Worm (Caenorhabditis elegans) whole organism, late embryonic: ENCODE measurements around the gene F53E10.1.

Experiments used
- C08G9.2 ChIP-seq: sonication (generic microtip); optimal IDR thresholded peaks from 2 replicates; lab custom pipeline; 2016; ENCODE audit warnings: mild to moderate bottlenecking, missing genetic modification characterization, moderate library complexity, missing compliant biosample characterization
- C38D4.7 ChIP-seq: fragments of 200-800 bp; sonication (Bioruptor generic); optimal IDR thresholded peaks from 2 replicates; lab custom pipeline; 2018; ENCODE audit warnings: mild to moderate bottlenecking, missing genetic modification characterization, moderate library complexity, missing compliant biosample characterization
- K09A11.1 ChIP-seq: sonication (generic microtip); optimal IDR thresholded peaks from 2 replicates; lab custom pipeline; 2017; ENCODE audit warnings: antibody characterized with exemption, mild to moderate bottlenecking, missing genetic modification characterization, missing compliant biosample characterization; ENCODE audit not compliant: insufficient read depth
- T23F11.4 ChIP-seq: fragments of 200-800 bp; sonication (Bioruptor generic); optimal IDR thresholded peaks from 2 replicates; lab custom pipeline; 2018; ENCODE audit warnings: mild to moderate bottlenecking, missing genetic modification characterization, missing compliant biosample characterization
- ama-1 ChIP-seq: fragments of 150-350 bp; optimal IDR thresholded peaks from 2 replicates; lab custom pipeline; 2014
- ceh-19 ChIP-seq: fragments of 200-800 bp; sonication (Bioruptor generic); optimal IDR thresholded peaks from 2 replicates; lab custom pipeline; 2018; ENCODE audit warnings: mild to moderate bottlenecking, missing genetic modification characterization, missing compliant biosample characterization
- ceh-22 ChIP-seq: sonication (generic microtip); optimal IDR thresholded peaks from 2 replicates; lab custom pipeline; 2017; ENCODE audit warnings: missing biosample characterization, missing genetic modification characterization
- ceh-24 ChIP-seq: sonication (generic microtip); optimal IDR thresholded peaks from 2 replicates; lab custom pipeline; 2016; ENCODE audit warnings: mild to moderate bottlenecking, missing genetic modification characterization, missing compliant biosample characterization
- ceh-34 ChIP-seq: sonication (generic microtip); optimal IDR thresholded peaks from 2 replicates; lab custom pipeline; 2016; ENCODE audit warnings: mild to moderate bottlenecking, missing genetic modification characterization, missing compliant biosample characterization
- ceh-45 ChIP-seq: fragments of 200-800 bp; sonication (Bioruptor generic); IDR thresholded peaks from 2 replicates; pipeline ENCODE4 v1.3.6; 2022; ENCODE audit warnings: missing genetic modification reagents, missing genetic modification characterization, missing compliant biosample characterization
- ceh-9 ChIP-seq: sonication (generic microtip); optimal IDR thresholded peaks from 2 replicates; lab custom pipeline; 2016; ENCODE audit warnings: mild to moderate bottlenecking, missing genetic modification characterization, inconsistent platforms, missing compliant biosample characterization
- elt-2 ChIP-seq: sonication (generic microtip); optimal IDR thresholded peaks from 2 replicates; lab custom pipeline; 2016; ENCODE audit warnings: missing genetic modification reagents, missing genetic modification characterization, missing compliant biosample characterization
- fax-1 ChIP-seq: sonication (generic microtip); optimal IDR thresholded peaks from 2 replicates; lab custom pipeline; 2016; ENCODE audit warnings: missing genotype, missing genetic modification characterization, missing compliant biosample characterization
- fkh-10 ChIP-seq: fragments of 150-350 bp; optimal IDR thresholded peaks from 2 replicates; lab custom pipeline; 2014; ENCODE audit warnings: missing biosample characterization, missing genetic modification reagents, missing genetic modification characterization
- fkh-6 ChIP-seq: sonication (generic microtip); optimal IDR thresholded peaks from 2 replicates; lab custom pipeline; 2016; ENCODE audit warnings: missing genetic modification characterization, missing compliant biosample characterization
- gmeb-2 ChIP-seq: sonication (generic microtip); optimal IDR thresholded peaks from 2 replicates; lab custom pipeline; 2016; ENCODE audit warnings: missing genetic modification characterization, inconsistent platforms, missing compliant biosample characterization
- hlh-13 ChIP-seq: fragments of 200-800 bp; sonication (Bioruptor generic); optimal IDR thresholded peaks from 2 replicates; lab custom pipeline; 2018; ENCODE audit warnings: mild to moderate bottlenecking, missing genetic modification characterization, missing compliant biosample characterization
- hlh-15 ChIP-seq: sonication (generic microtip); optimal IDR thresholded peaks from 2 replicates; lab custom pipeline; 2016; ENCODE audit warnings: missing genetic modification characterization, missing compliant biosample characterization
- lim-6 ChIP-seq: sonication (generic microtip); optimal IDR thresholded peaks from 2 replicates; lab custom pipeline; 2016; ENCODE audit warnings: missing genetic modification characterization, missing compliant biosample characterization
- madf-2 ChIP-seq: sonication (generic microtip); optimal IDR thresholded peaks from 2 replicates; lab custom pipeline; 2017; ENCODE audit warnings: missing genetic modification characterization, missing compliant biosample characterization
- nfya-1 ChIP-seq: sonication (generic microtip); optimal IDR thresholded peaks from 2 replicates; lab custom pipeline; 2017; ENCODE audit warnings: missing genetic modification characterization, mild to moderate bottlenecking, missing compliant biosample characterization, antibody characterized with exemption, moderate library complexity
- nhr-11 ChIP-seq: fragments of 150-350 bp; optimal IDR thresholded peaks from 2 replicates; lab custom pipeline; 2014; ENCODE audit warnings: missing biosample characterization, missing genetic modification characterization
- odd-2 ChIP-seq: sonication (generic microtip); optimal IDR thresholded peaks from 2 replicates; lab custom pipeline; 2017; ENCODE audit warnings: antibody characterized with exemption, mild to moderate bottlenecking, missing genetic modification characterization, missing compliant biosample characterization
- pag-3 ChIP-seq: sonication (generic microtip); optimal IDR thresholded peaks from 2 replicates; lab custom pipeline; 2016; ENCODE audit warnings: missing compliant biosample characterization, missing genetic modification characterization, borderline replicate concordance
- pros-1 ChIP-seq: fragments of 150-350 bp; optimal IDR thresholded peaks from 2 replicates; lab custom pipeline; 2014; ENCODE audit warnings: missing biosample characterization, missing genetic modification reagents, missing genetic modification characterization
- ref-2 ChIP-seq: sonication (generic microtip); optimal IDR thresholded peaks from 2 replicates; lab custom pipeline; 2016; ENCODE audit warnings: missing genetic modification characterization, missing compliant biosample characterization
- rnt-1 ChIP-seq: sonication (generic microtip); optimal IDR thresholded peaks from 2 replicates; lab custom pipeline; 2016; ENCODE audit warnings: missing genetic modification characterization, missing compliant biosample characterization
- sdc-2 ChIP-seq: sonication (generic microtip); optimal IDR thresholded peaks from 2 replicates; lab custom pipeline; 2016; ENCODE audit warnings: missing genotype, missing genetic modification characterization, missing compliant biosample characterization
- sox-4 ChIP-seq: sonication (generic microtip); optimal IDR thresholded peaks from 2 replicates; lab custom pipeline; 2017; ENCODE audit warnings: mild to moderate bottlenecking, missing genetic modification characterization, inconsistent platforms, missing compliant biosample characterization
- tbx-2 ChIP-seq: sonication (generic microtip); optimal IDR thresholded peaks from 2 replicates; lab custom pipeline; 2016; ENCODE audit warnings: missing genetic modification characterization, missing compliant biosample characterization
- ttx-3 ChIP-seq: sonication (generic microtip); optimal IDR thresholded peaks from 2 replicates; lab custom pipeline; 2016; ENCODE audit warnings: missing genetic modification reagents, missing genetic modification characterization, missing compliant biosample characterization
- unc-42 ChIP-seq: sonication (generic microtip); optimal IDR thresholded peaks from 2 replicates; lab custom pipeline; 2016; ENCODE audit warnings: missing genotype, missing genetic modification characterization, missing compliant biosample characterization
- zip-5 ChIP-seq: sonication (generic microtip); optimal IDR thresholded peaks from 2 replicates; lab custom pipeline; 2016; ENCODE audit warnings: missing genetic modification characterization, missing compliant biosample characterization

F53E10.1 gene

DNA sequence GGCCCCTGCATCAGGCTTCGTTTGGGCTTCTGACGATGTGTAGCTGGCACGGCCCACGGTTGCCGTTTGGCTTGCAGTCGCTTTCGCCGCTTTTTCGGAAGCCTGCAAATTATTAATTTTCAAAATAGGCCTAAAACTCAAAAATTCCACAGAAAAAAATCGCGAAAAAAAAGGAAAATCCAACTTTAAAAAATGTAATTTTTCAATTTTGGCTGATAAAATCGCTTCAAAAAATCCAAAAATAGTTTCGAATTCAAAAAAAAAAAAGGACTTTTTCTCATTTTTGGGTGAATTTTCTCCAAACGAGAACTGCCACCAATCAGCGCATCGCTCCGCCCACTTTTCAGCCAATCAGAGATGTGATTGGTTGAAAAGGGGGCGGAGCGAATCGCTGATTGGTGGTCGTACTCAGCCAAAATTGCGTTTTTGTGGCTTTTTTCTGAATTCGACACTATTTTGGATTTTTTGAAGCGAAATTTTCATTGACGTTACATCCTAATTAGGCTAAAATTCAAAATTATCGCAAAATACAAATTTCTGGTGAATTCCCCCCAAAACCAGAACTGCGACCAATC lies 32.2 kb downstream of the F53E10.1 start:
- no peak for TF ChIP-seq ceh-22 (tag; lab: Kevin White, UChicago)
- TF ChIP-seq nfya-1 (tag; lab: Kevin White, UChicago), result peak; percentile 79

DNA sequence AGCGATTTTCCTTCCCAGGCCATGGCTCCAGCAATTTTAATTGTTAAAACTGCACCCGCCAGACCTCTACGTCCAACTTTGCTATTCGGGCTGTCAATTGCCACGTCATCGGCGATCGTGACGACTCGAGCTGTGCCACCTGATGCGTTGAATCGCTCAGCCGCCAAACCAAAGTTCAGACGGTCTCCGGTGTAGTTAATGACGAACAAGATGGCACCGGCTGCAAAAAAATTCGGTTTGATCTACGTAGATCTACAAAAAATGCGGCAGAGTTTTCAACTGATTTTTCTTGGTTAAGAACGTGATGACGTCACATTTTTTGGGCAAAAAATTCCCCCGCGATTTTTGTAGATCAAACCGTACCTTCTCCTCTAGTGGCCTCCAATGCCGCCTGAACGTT lies 35.9 kb downstream of the F53E10.1 start:
- no peak for TF ChIP-seq T23F11.4 (GFP tag; lab: Kevin White, UChicago)
- no peak for TF ChIP-seq C08G9.2 (tag; lab: Kevin White, UChicago)

DNA sequence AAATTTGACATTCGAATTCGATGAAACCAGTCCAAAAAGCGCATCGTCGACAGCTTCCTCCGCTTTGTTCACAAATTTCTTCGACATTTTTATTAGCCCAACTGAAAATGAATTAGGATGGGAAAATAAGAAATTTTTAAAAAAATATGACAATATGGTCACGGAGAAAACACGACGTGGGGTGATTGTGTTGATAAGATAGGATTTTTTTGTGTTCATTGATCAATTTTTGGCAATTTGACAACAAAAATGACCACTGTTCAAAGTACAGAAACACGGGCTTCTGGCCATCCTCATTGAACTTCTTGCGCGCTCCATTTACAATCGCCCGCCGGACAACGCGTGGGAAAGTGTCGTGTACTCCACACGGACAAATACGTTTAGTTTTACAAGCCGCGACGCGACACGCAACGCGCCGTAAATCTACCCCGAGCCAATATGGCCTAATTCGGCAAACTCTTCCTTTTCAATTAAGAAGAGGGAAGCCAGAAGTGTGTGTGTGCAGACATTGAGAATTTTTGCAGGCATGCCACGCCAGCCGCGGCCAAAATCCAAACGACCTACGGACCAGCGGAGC lies 37.5 kb downstream of the F53E10.1 start, which contains the start of the genes W02H5.8 and angl-1:
TSS of gene W02H5.8 (minus strand) at position 101 of the 577 bp plus-strand sequence.
TSS of gene angl-1 (plus strand) at position 527 of the 577 bp plus-strand sequence.
- TF ChIP-seq hlh-15 (no peak), tbx-2 (tag; lab: Kevin White, UChicago) (no peak), C38D4.7 (no peak), ref-2 (no peak), ceh-34 (tag; lab: Kevin White, UChicago) (no peak), ceh-24 (tag; lab: Kevin White, UChicago) (no peak), ceh-19 (no peak), madf-2 (no peak), nhr-11 (tag; lab: Kevin White, UChicago) (no peak), ceh-9 (tag; lab: Kevin White, UChicago) (no peak), nfya-1 (tag; lab: Kevin White, UChicago) (no peak), fkh-10 (GFP tag; lab: Kevin White, UChicago) (no peak), pros-1 (tag; lab: Kevin White, UChicago) (no peak)

DNA sequence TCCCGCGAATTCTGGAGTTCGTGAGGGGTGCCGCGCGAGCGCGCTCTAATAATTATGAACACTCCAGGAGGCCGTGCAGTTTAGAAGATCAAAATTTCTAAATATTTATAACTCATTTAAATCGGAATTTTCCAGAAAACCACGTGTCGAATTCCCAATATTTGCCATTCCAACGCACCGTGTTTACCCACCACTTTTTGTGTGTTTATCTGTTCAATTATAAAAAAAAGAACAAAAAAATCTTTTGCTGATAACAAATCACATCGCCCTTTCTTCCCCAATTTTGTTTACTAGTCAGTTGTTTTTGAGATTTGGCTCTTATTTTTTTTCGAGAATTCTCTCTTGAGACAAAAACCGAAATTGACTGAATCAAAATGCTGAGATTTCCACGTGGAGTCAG lies 41.0 kb downstream of the F53E10.1 start:
- TF ChIP-seq K09A11.1 (tag; lab: Kevin White, UChicago), result no peak
- no peak for TF ChIP-seq fax-1
- TF ChIP-seq odd-2 (tag; lab: Kevin White, UChicago), result no peak
- no peak for TF ChIP-seq tbx-2 (tag; lab: Kevin White, UChicago)
- TF ChIP-seq hlh-13, result no peak
- no peak for TF ChIP-seq T23F11.4 (GFP tag; lab: Kevin White, UChicago)
- no peak for TF ChIP-seq unc-42 (tag; lab: Kevin White, UChicago)
- TF ChIP-seq ceh-9 (tag; lab: Kevin White, UChicago), result no peak
- no peak for TF ChIP-seq zip-5 (tag; lab: Kevin White, UChicago)
- no peak for TF ChIP-seq C08G9.2 (tag; lab: Kevin White, UChicago)
- no peak for TF ChIP-seq ref-2
- no peak for TF ChIP-seq sox-4 (tag; lab: Kevin White, UChicago)
- no peak for TF ChIP-seq lim-6 (tag; lab: Kevin White, UChicago)
- no peak for TF ChIP-seq elt-2 (tag; lab: Kevin White, UChicago)
- no peak for TF ChIP-seq gmeb-2 (tag; lab: Kevin White, UChicago)
- TF ChIP-seq ttx-3, result no peak
- no peak for TF ChIP-seq fkh-6 (tag; lab: Kevin White, UChicago)
- no peak for TF ChIP-seq ama-1

DNA sequence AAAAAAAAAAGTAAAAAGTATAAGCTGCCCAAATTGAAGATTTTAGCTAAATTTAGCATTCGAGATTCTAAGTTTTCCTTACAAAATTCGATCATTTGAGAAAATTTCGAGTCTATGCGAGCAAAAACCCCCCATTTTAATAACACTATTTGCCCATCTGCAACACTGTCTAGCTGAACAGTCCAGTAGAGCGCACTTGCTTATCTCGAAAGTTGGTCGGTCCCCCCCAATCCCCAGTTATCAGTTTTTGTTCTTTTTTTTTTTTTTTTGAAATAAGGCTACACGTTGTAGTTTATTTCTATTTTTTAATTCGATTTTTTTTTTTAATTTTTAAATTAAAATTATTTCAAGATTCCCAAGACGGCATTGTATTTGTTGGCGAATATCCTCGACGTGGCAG lies 42.6 kb downstream of the F53E10.1 start:
- TF ChIP-seq sdc-2 (tag; lab: Kevin White, UChicago), result no peak
- no peak for TF ChIP-seq ceh-45
- TF ChIP-seq hlh-15, result no peak
- TF ChIP-seq rnt-1, result no peak
- no peak for TF ChIP-seq fkh-10 (GFP tag; lab: Kevin White, UChicago)
- TF ChIP-seq pag-3, result no peak
- TF ChIP-seq, all 69 proteins: peak for 0
